Worm (Caenorhabditis elegans): ENCODE results near the gene B0198.3.

The B0198.3 gene

DNA sequence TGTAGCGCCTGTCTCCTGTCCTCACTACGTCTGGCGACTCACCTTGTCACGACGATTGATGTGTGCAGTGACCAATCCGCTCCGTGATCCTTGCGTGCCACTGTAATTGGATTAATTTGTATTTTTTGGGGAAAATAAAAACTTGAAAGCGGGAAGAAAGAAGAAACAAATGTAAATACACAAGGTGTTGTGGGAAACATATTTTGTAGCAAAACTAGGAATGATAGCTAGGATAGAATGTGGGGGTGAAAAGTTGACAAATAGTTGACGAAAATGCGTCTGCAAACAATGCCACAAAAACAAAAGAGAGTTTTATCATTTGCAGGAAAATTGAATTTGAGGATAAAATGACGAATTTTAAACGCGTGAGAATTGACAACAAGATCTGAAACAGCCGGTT lies at the start of gene B0198.3:
TSS of gene B0198.3 (minus strand) at position 101 of the 400 bp plus-strand sequence.
- TF ChIP-seq sma-9 (GFP tag; optimal IDR thresholded peaks at IDR 0.05) = no peak
- TF ChIP-seq sma-9 (tag; optimal IDR thresholded peaks at IDR 0.05) = no peak
- no peak for TF ChIP-seq nhr-21 (tag; optimal IDR thresholded peaks at IDR 0.05)
- no peak for TF ChIP-seq sma-3 (GFP tag; optimal IDR thresholded peaks at IDR 0.05)
- TF ChIP-seq ztf-4 (tag; optimal IDR thresholded peaks at IDR 0.05) = no peak
- TF ChIP-seq R02D3.7 (tag; optimal IDR thresholded peaks at IDR 0.05) = no peak
- no peak for TF ChIP-seq nhr-25 (tag; optimal IDR thresholded peaks at IDR 0.05)

ce11 chrX:12106004-12106403 lies 49.1 kb upstream of the B0198.3 start:
- TF ChIP-seq blmp-1 (tag; optimal IDR thresholded peaks at IDR 0.05; ENCODE audit: insufficient read depth) = no peak
- TF ChIP-seq lsy-2 (tag; optimal IDR thresholded peaks at IDR 0.05) = peak in 1 of 2 experiments; percentile 66
- peak; percentile 76 for TF ChIP-seq mab-5 (tag; optimal IDR thresholded peaks at IDR 0.05)
- peak; percentile 2 for TF ChIP-seq snpc-4 (tag; optimal IDR thresholded peaks at IDR 0.05)
- peak; percentile 46 for TF ChIP-seq zag-1 (tag; optimal IDR thresholded peaks at IDR 0.05)
- no peak for TF ChIP-seq mbf-1 (tag; optimal IDR thresholded peaks at IDR 0.05)
- peak; percentile 46 for TF ChIP-seq nhr-12 (tag; optimal IDR thresholded peaks at IDR 0.05)
- TF ChIP-seq unc-55 (GFP tag; optimal IDR thresholded peaks at IDR 0.05) = peak; percentile 77
- TF ChIP-seq ceh-16 (tag; optimal IDR thresholded peaks at IDR 0.05) = peak; percentile 15
- TF ChIP-seq nhr-77 (tag; optimal IDR thresholded peaks at IDR 0.05) = no peak
- no peak for TF ChIP-seq gmeb-1 (tag; optimal IDR thresholded peaks at IDR 0.05)
- TF ChIP-seq nhr-129 (tag; optimal IDR thresholded peaks at IDR 0.05) = peak; percentile 92
- TF ChIP-seq mdl-1 (tag; optimal IDR thresholded peaks at IDR 0.05) = peak in 1 of 2 experiments; percentile 42
- no peak for TF ChIP-seq ztf-11 (tag; optimal IDR thresholded peaks at IDR 0.05)
- TF ChIP-seq ceh-82 (tag; optimal IDR thresholded peaks at IDR 0.05) = peak; percentile 27
- no peak for TF ChIP-seq unc-62 (GFP tag; optimal IDR thresholded peaks at IDR 0.05)
- TF ChIP-seq C34F6.9 (tag; optimal IDR thresholded peaks at IDR 0.05) = peak; percentile 56
- TF ChIP-seq ZK546.5 (tag; optimal IDR thresholded peaks at IDR 0.05) = no peak
- no peak for TF ChIP-seq aly-2 (tag; optimal IDR thresholded peaks at IDR 0.05)
- no peak for TF ChIP-seq ama-1 (optimal IDR thresholded peaks at IDR 0.05)
- TF ChIP-seq lin-11 (tag; optimal IDR thresholded peaks at IDR 0.05) = peak; percentile 39
- TF ChIP-seq egl-27 (tag; optimal IDR thresholded peaks at IDR 0.05) = peak; percentile 66
- TF ChIP-seq nhr-21 (tag; optimal IDR thresholded peaks at IDR 0.05) = peak; percentile 53
- peak; percentile 72 for TF ChIP-seq sem-4 (tag; optimal IDR thresholded peaks at IDR 0.05)
- TF ChIP-seq sma-9 (GFP tag; optimal IDR thresholded peaks at IDR 0.05) = peak; percentile 87
- TF ChIP-seq sma-9 (tag; optimal IDR thresholded peaks at IDR 0.05) = no peak
- no peak for TF ChIP-seq elt-1 (tag; optimal IDR thresholded peaks at IDR 0.05)
- peak; percentile 72 for TF ChIP-seq crh-2 (tag; optimal IDR thresholded peaks at IDR 0.05)
- TF ChIP-seq nhr-11 (tag; optimal IDR thresholded peaks at IDR 0.05) = peak; percentile 65
- peak; percentile 77 for TF ChIP-seq F13H6.1 (tag; optimal IDR thresholded peaks at IDR 0.05)
- TF ChIP-seq alr-1 (tag; optimal IDR thresholded peaks at IDR 0.05) = no peak
- peak; percentile 73 for TF ChIP-seq sma-3 (GFP tag; optimal IDR thresholded peaks at IDR 0.05)
- TF ChIP-seq fos-1 (tag; optimal IDR thresholded peaks at IDR 0.05) = peak; percentile 66
- peak; percentile 76 for TF ChIP-seq lin-13 (GFP tag; optimal IDR thresholded peaks at IDR 0.05)
- TF ChIP-seq peb-1 (tag; optimal IDR thresholded peaks at IDR 0.05) = no peak
- TF ChIP-seq Y55F3AM.14 (GFP tag; optimal IDR thresholded peaks at IDR 0.05) = peak; percentile 68
- TF ChIP-seq dmd-4 (tag; optimal IDR thresholded peaks at IDR 0.05) = no peak

ce11 chrX:12105458-12105857 lies 48.6 kb upstream of the B0198.3 start:
- TF ChIP-seq gmeb-1 (tag; optimal IDR thresholded peaks at IDR 0.05) (no peak), dmd-4 (tag; optimal IDR thresholded peaks at IDR 0.05) (no peak), lsy-2 (tag; optimal IDR thresholded peaks at IDR 0.05) (no peak), sma-9 (GFP tag; optimal IDR thresholded peaks at IDR 0.05) (no peak), sma-9 (tag; optimal IDR thresholded peaks at IDR 0.05) (no peak), ztf-4 (tag; optimal IDR thresholded peaks at IDR 0.05) (no peak), F13H6.1 (tag; optimal IDR thresholded peaks at IDR 0.05) (no peak)

- no peak for TF ChIP-seq nhr-237 (tag; optimal IDR thresholded peaks at IDR 0.05)
- TF ChIP-seq elt-3 (tag; optimal IDR thresholded peaks at IDR 0.05) = no peak
- TF ChIP-seq skn-1 (tag; optimal IDR thresholded peaks at IDR 0.05) = no peak
- no peak for TF ChIP-seq lsy-2 (tag; optimal IDR thresholded peaks at IDR 0.05)
- no peak for TF ChIP-seq nhr-129 (tag; optimal IDR thresholded peaks at IDR 0.05)
- no peak for TF ChIP-seq ZK546.5 (tag; optimal IDR thresholded peaks at IDR 0.05)
- no peak for TF ChIP-seq lin-13 (GFP tag; optimal IDR thresholded peaks at IDR 0.05)
- no peak for TF ChIP-seq nhr-23 (tag; optimal IDR thresholded peaks at IDR 0.05)
- TF ChIP-seq ztf-1 (GFP tag; conservative IDR thresholded peaks at IDR 0.05) = no peak
- no peak for TF ChIP-seq F13H6.1 (tag; optimal IDR thresholded peaks at IDR 0.05)
- TF ChIP-seq Y55F3AM.14 (GFP tag; optimal IDR thresholded peaks at IDR 0.05) = no peak
- TF ChIP-seq ztf-4 (tag; optimal IDR thresholded peaks at IDR 0.05) = no peak
- TF ChIP-seq sem-4 (tag; optimal IDR thresholded peaks at IDR 0.05) = no peak
- TF ChIP-seq lin-39 (tag; optimal IDR thresholded peaks at IDR 0.05) = no peak
These were observed 47.8 kb upstream of the B0198.3 start, which contains the start of gene col-181 for ce11 chrX:12104630-12105029. Gene col-181, plus strand, starts transcription at chrX:12104930.
